Fruit fly (Drosophila melanogaster) whole organism, embryonic: ENCODE results near the gene Pgm1.

Source experiments
- Bdp1 ChIP-seq: fragments of 200-800 bp; sonication (Bioruptor generic); optimal IDR thresholded peaks from 3 replicates; lab custom pipeline; 2016; ENCODE audit warnings: missing biosample characterization, missing genetic modification characterization
- CG1024 ChIP-seq: fragments of 200-800 bp; sonication (Bioruptor generic); IDR thresholded peaks from 2 replicates; pipeline ENCODE4 v1.3.6; 2022; ENCODE audit warnings: missing biosample characterization, missing genetic modification characterization
- CG12659 ChIP-seq: fragments of 200-800 bp; sonication (Bioruptor generic); optimal IDR thresholded peaks from 3 replicates; lab custom pipeline; 2017; ENCODE audit warnings: mild to moderate bottlenecking, missing biosample characterization, missing genetic modification reagents, missing genetic modification characterization
- CG13894 ChIP-seq: fragments of 200-800 bp; sonication (Bioruptor generic); optimal IDR thresholded peaks from 3 replicates; lab custom pipeline; 2018; ENCODE audit warnings: missing biosample characterization, mild to moderate bottlenecking, missing genetic modification characterization, moderate library complexity
- CG14860 ChIP-seq: fragments of 200-800 bp; sonication (Bioruptor generic); IDR thresholded peaks from 3 replicates; pipeline ENCODE4 v1.3.6; 2022; ENCODE audit warnings: missing biosample characterization, missing genetic modification characterization; ENCODE audit not compliant: partially characterized antibody
- CG15601 ChIP-seq: fragments of 200-800 bp; sonication (Bioruptor generic); optimal IDR thresholded peaks from 3 replicates; lab custom pipeline; 2019; ENCODE audit warnings: missing biosample characterization, mild to moderate bottlenecking, missing genetic modification characterization, moderate library complexity
- CG17829 ChIP-seq: fragments of 200-800 bp; optimal IDR thresholded peaks from 2 replicates; lab custom pipeline; 2019; ENCODE audit warnings: missing biosample characterization, mild to moderate bottlenecking, missing genetic modification characterization, moderate library complexity
- CG18764 ChIP-seq: fragments of 200-800 bp; sonication (Bioruptor generic); optimal IDR thresholded peaks from 3 replicates; lab custom pipeline; 2016; ENCODE audit warnings: missing biosample characterization, missing genetic modification characterization
- CG2678 ChIP-seq: fragments of 200-800 bp; sonication (Bioruptor generic); optimal IDR thresholded peaks from 3 replicates; lab custom pipeline; 2019; ENCODE audit warnings: missing biosample characterization, mild to moderate bottlenecking, missing genetic modification characterization, moderate library complexity
- CG2712 ChIP-seq: fragments of 200-800 bp; optimal IDR thresholded peaks from 3 replicates; lab custom pipeline; 2019; ENCODE audit warnings: missing biosample characterization, mild to moderate bottlenecking, missing genetic modification characterization, moderate library complexity
- CG30403 ChIP-seq: fragments of 200-800 bp; sonication (Bioruptor generic); optimal IDR thresholded peaks from 3 replicates; lab custom pipeline; 2016; ENCODE audit warnings: missing biosample characterization, missing genetic modification characterization
- CG30431 ChIP-seq: fragments of 200-800 bp; sonication (Bioruptor generic); optimal IDR thresholded peaks from 2 replicates; lab custom pipeline; 2017; ENCODE audit warnings: missing biosample characterization, missing genetic modification characterization
- CG3281 ChIP-seq: fragments of 200-800 bp; sonication (Bioruptor generic); optimal IDR thresholded peaks from 3 replicates; lab custom pipeline; 2017; ENCODE audit warnings: missing biosample characterization, mild to moderate bottlenecking, missing genetic modification characterization
- CG3726 ChIP-seq: fragments of 200-800 bp; sonication (Bioruptor generic); IDR thresholded peaks from 3 replicates; pipeline ENCODE4, ENCODE4 v1.3.6; 2022; ENCODE audit warnings: missing biosample characterization, missing genetic modification characterization
- CG4282 ChIP-seq: fragments of 200-800 bp; sonication (Bioruptor generic); optimal IDR thresholded peaks from 2 replicates; lab custom pipeline; 2016; ENCODE audit warnings: missing biosample characterization, missing genetic modification characterization
- CG4707 ChIP-seq: fragments of 200-800 bp; sonication (Bioruptor generic); optimal IDR thresholded peaks from 2 replicates; lab custom pipeline; 2018; ENCODE audit warnings: missing biosample characterization, mild to moderate bottlenecking, missing genetic modification characterization, moderate library complexity
- CG6765 ChIP-seq: fragments of 200-800 bp; sonication (Bioruptor generic); optimal IDR thresholded peaks from 3 replicates; lab custom pipeline; 2017; ENCODE audit warnings: missing biosample characterization, mild to moderate bottlenecking, missing genetic modification characterization
- CG7271 ChIP-seq: fragments of 200-800 bp; sonication (Bioruptor generic); optimal IDR thresholded peaks from 2 replicates; lab custom pipeline; 2018; ENCODE audit warnings: missing biosample characterization, mild to moderate bottlenecking, missing genetic modification characterization, moderate library complexity
- CG7372 ChIP-seq: fragments of 200-800 bp; sonication (Bioruptor generic); IDR thresholded peaks from 2 replicates; pipeline ENCODE4 v1.3.6; 2022; ENCODE audit warnings: missing biosample characterization, missing genetic modification characterization
- CG8359 ChIP-seq: fragments of 200-800 bp; sonication (Bioruptor generic); optimal IDR thresholded peaks from 2 replicates; lab custom pipeline; 2017; ENCODE audit warnings: missing biosample characterization, mild to moderate bottlenecking, missing genetic modification characterization, borderline replicate concordance
- CG8388 ChIP-seq: fragments of 200-800 bp; sonication (Bioruptor generic); optimal IDR thresholded peaks from 2 replicates; lab custom pipeline; 2019; ENCODE audit warnings: missing biosample characterization, mild to moderate bottlenecking, missing genetic modification characterization, moderate library complexity
- CG9609 ChIP-seq: fragments of 200-800 bp; sonication (Bioruptor generic); optimal IDR thresholded peaks from 3 replicates; lab custom pipeline; 2016; ENCODE audit warnings: missing biosample characterization, missing genetic modification characterization
- CG9797 ChIP-seq: fragments of 200-800 bp; sonication (Bioruptor generic); optimal IDR thresholded peaks from 3 replicates; lab custom pipeline; 2018; ENCODE audit warnings: missing biosample characterization, mild to moderate bottlenecking, missing genetic modification characterization
- CG9817 ChIP-seq: fragments of 200-800 bp; sonication (Bioruptor generic); optimal IDR thresholded peaks from 2 replicates; lab custom pipeline; 2018; ENCODE audit warnings: missing biosample characterization, mild to moderate bottlenecking, missing genetic modification characterization, moderate library complexity
- CoRest ChIP-seq: fragments of 200-800 bp; sonication (Bioruptor generic); optimal IDR thresholded peaks from 3 replicates; lab custom pipeline; 2018; ENCODE audit warnings: missing biosample characterization, mild to moderate bottlenecking, missing genetic modification characterization, moderate library complexity
- Gsc ChIP-seq: fragments of 200-800 bp; sonication (Bioruptor generic); IDR thresholded peaks from 2 replicates; pipeline ENCODE4 v1.3.6; 2022; ENCODE audit warnings: missing biosample characterization, missing genetic modification characterization
- HLH4C ChIP-seq: fragments of 200-800 bp; sonication (Bioruptor generic); IDR thresholded peaks from 3 replicates; pipeline ENCODE4 v1.3.6; 2022; ENCODE audit warnings: missing biosample characterization, missing genetic modification characterization; ENCODE audit not compliant: partially characterized antibody
- NC2α ChIP-seq: fragments of 200-800 bp; sonication (Bioruptor generic); optimal IDR thresholded peaks from 2 replicates; lab custom pipeline; 2016; ENCODE audit warnings: missing biosample characterization, missing genetic modification characterization
- Nf-YB ChIP-seq: fragments of 200-800 bp; sonication (Bioruptor generic); optimal IDR thresholded peaks from 3 replicates; lab custom pipeline; 2019; ENCODE audit warnings: missing biosample characterization, mild to moderate bottlenecking, missing genetic modification characterization, moderate library complexity
- PHDP ChIP-seq: fragments of 200-800 bp; sonication (Bioruptor generic); optimal IDR thresholded peaks from 3 replicates; lab custom pipeline; 2018; ENCODE audit warnings: missing biosample characterization, mild to moderate bottlenecking, missing genetic modification characterization, moderate library complexity
- Sox102F ChIP-seq: fragments of 200-800 bp; sonication (Bioruptor generic); optimal IDR thresholded peaks from 2 replicates; lab custom pipeline; 2018; ENCODE audit warnings: missing biosample characterization, mild to moderate bottlenecking, missing genetic modification characterization, moderate library complexity
- Ssrp ChIP-seq: fragments of 200-800 bp; sonication (Bioruptor generic); optimal IDR thresholded peaks from 2 replicates; lab custom pipeline; 2018; ENCODE audit warnings: missing biosample characterization, mild to moderate bottlenecking, missing genetic modification characterization, moderate library complexity
- Xbp1 ChIP-seq: fragments of 200-800 bp; sonication (Bioruptor generic); optimal IDR thresholded peaks from 3 replicates; lab custom pipeline; 2016; ENCODE audit warnings: missing biosample characterization, mild to moderate bottlenecking, missing genetic modification characterization
- aop ChIP-seq: fragments of 200-800 bp; sonication (Bioruptor generic); IDR thresholded peaks from 2 replicates; pipeline ENCODE4 v1.3.6; 2022; ENCODE audit warnings: missing biosample characterization, missing genetic modification characterization
- cwo ChIP-seq: fragments of 200-800 bp; sonication (Bioruptor generic); optimal IDR thresholded peaks from 3 replicates; lab custom pipeline; 2017; ENCODE audit warnings: missing biosample characterization, missing genetic modification characterization, mild to moderate bottlenecking, moderate library complexity, missing genetic modification reagents
- disco-r ChIP-seq: fragments of 200-800 bp; sonication (Bioruptor generic); optimal IDR thresholded peaks from 2 replicates; lab custom pipeline; 2016; ENCODE audit warnings: missing biosample characterization, missing genetic modification characterization
- eve ChIP-seq, 2 experiments: fragments of >200 bp; optimal IDR thresholded peaks; 2 replicates each; lab custom pipeline; 2017; ENCODE audit warnings: missing biosample characterization in 2 of 2, missing genetic modification characterization in 2 of 2
- gem ChIP-seq: fragments of 200-800 bp; sonication (Bioruptor generic); optimal IDR thresholded peaks from 2 replicates; lab custom pipeline; 2019; ENCODE audit warnings: missing biosample characterization, mild to moderate bottlenecking, missing genetic modification characterization, moderate library complexity
- grau ChIP-seq: fragments of 200-800 bp; optimal IDR thresholded peaks from 3 replicates; lab custom pipeline; 2019; ENCODE audit warnings: missing biosample characterization, mild to moderate bottlenecking, missing genetic modification characterization, moderate library complexity
- gro ChIP-seq: fragments of 200-800 bp; sonication (Bioruptor generic); optimal IDR thresholded peaks from 2 replicates; lab custom pipeline; 2016; ENCODE audit warnings: missing biosample characterization, missing genetic modification characterization
- hth ChIP-seq: fragments of >200 bp; optimal IDR thresholded peaks from 2 replicates; lab custom pipeline; 2017; ENCODE audit warnings: inconsistent platforms
- knrl ChIP-seq: fragments of 200-800 bp; sonication (Bioruptor generic); IDR thresholded peaks from 3 replicates; pipeline ENCODE4 v1.3.6; 2022; ENCODE audit warnings: missing biosample characterization, missing genetic modification characterization; ENCODE audit not compliant: partially characterized antibody
- lmd ChIP-seq: fragments of 200-800 bp; sonication (Bioruptor generic); IDR thresholded peaks from 2 replicates; pipeline ENCODE4 v1.3.6; 2022; ENCODE audit warnings: missing biosample characterization, missing genetic modification characterization
- lola ChIP-seq, 3 experiments: fragments of >200 bp in 2 of 3; fragments of 200-800 bp in 1 of 3; sonication (Bioruptor generic) in 1 of 3; optimal IDR thresholded peaks; 2 replicates each; lab custom pipeline; 2017 to 2019; ENCODE audit warnings: missing biosample characterization in 3 of 3, missing genetic modification characterization in 3 of 3, mild to moderate bottlenecking in 1 of 3, moderate library complexity in 1 of 3
- luna ChIP-seq: fragments of 200-800 bp; sonication (Bioruptor generic); optimal IDR thresholded peaks from 2 replicates; lab custom pipeline; 2016; ENCODE audit warnings: missing biosample characterization, missing genetic modification characterization
- oc ChIP-seq: fragments of 200-800 bp; sonication (Bioruptor generic); optimal IDR thresholded peaks from 2 replicates; lab custom pipeline; 2018; ENCODE audit warnings: missing biosample characterization, mild to moderate bottlenecking, missing genetic modification characterization, moderate library complexity
- sc ChIP-seq, 3 experiments: fragments of >200 bp in 2 of 3; fragments of 200-800 bp in 1 of 3; sonication (Bioruptor generic) in 1 of 3; optimal IDR thresholded peaks; 2 replicates in 2 of 3; 3 replicates in 1 of 3; lab custom pipeline; 2017; ENCODE audit warnings: mild to moderate bottlenecking in 1 of 3, missing biosample characterization in 1 of 3, missing genetic modification characterization in 1 of 3, missing genetic modification reagents in 1 of 3
- sens ChIP-seq: fragments of 200-800 bp; sonication (Bioruptor generic); peaks from one replicate; lab custom pipeline; 2016; ENCODE audit warnings: missing biosample characterization, missing genetic modification characterization
- trh ChIP-seq: fragments of 200-800 bp; sonication (Bioruptor generic); optimal IDR thresholded peaks from 2 replicates; lab custom pipeline; 2016; ENCODE audit warnings: missing biosample characterization, missing genetic modification characterization
- zf30C ChIP-seq: fragments of 200-800 bp; sonication (Bioruptor generic); optimal IDR thresholded peaks from 3 replicates; lab custom pipeline; 2018; ENCODE audit warnings: missing biosample characterization, mild to moderate bottlenecking, missing genetic modification characterization

Gene Pgm1

dm6 chr3L:16172809-16173276, 44.5 kb upstream of the Pgm1 start (continued):
- TF ChIP-seq CG9817 (tag; lab: Kevin White, UChicago) (no peak), CG13894 (tag; lab: Kevin White, UChicago) (no peak), CG8359 (GFP tag; lab: Kevin White, UChicago) (no peak), lola (GFP tag; optimal IDR thresholded peaks at IDR 0.05; lab: Kevin White, UChicago) (peak in 1 of 3 experiments; percentile 63), grau (tag; lab: Kevin White, UChicago) (peak; percentile 59), Nf-YB (peak; percentile 12), hth (no peak), sens (GFP tag; lab: Kevin White, UChicago) (peak; percentile 35), CG30403 (peak; percentile 49), CG3281 (GFP tag; lab: Kevin White, UChicago) (peak; percentile 1), CG3726 (GFP tag; lab: Robert Waterston, UW) (no peak), CG8388 (GFP tag; lab: Kevin White, UChicago) (peak; percentile 23), NC2α (GFP tag; lab: Kevin White, UChicago) (no peak), aop (GFP tag; lab: Robert Waterston, UW) (no peak), CG6765 (peak; percentile 16), CG30431 (GFP tag; lab: Kevin White, UChicago) (no peak), knrl (GFP tag; lab: Robert Waterston, UW) (no peak), Sox102F (GFP tag; lab: Kevin White, UChicago) (peak; percentile 41), Bdp1 (no peak), Ssrp (tag; lab: Kevin White, UChicago) (peak; percentile 47), CG7372 (no peak), CG9797 (GFP tag; lab: Kevin White, UChicago) (no peak), CG4707 (GFP tag; lab: Kevin White, UChicago) (no peak), HLH4C (GFP tag; lab: Robert Waterston, UW) (no peak), CG14860 (GFP tag; lab: Robert Waterston, UW) (no peak), gem (tag; lab: Kevin White, UChicago) (peak; percentile 67), CG12659 (GFP tag; lab: Kevin White, UChicago) (peak; percentile 48), Xbp1 (GFP tag; lab: Kevin White, UChicago) (peak; percentile 27), PHDP (tag; lab: Kevin White, UChicago) (peak; percentile 7), CoRest (tag; lab: Kevin White, UChicago) (peak; percentile 68), Gsc (GFP tag; lab: Robert Waterston, UW) (no peak), luna (no peak), cwo (no peak), lmd (GFP tag; lab: Robert Waterston, UW) (no peak), CG9609 (no peak), CG2678 (tag; lab: Kevin White, UChicago) (peak; percentile 68), zf30C (peak; percentile 28), CG2712 (tag; lab: Kevin White, UChicago) (peak; percentile 56), sc (optimal IDR thresholded peaks at IDR 0.05; lab: Kevin White, UChicago) (no peak), sc (GFP tag; optimal IDR thresholded peaks at IDR 0.05; lab: Kevin White, UChicago) (peak; percentile 33), CG1024 (no peak), CG7271 (no peak), CG15601 (tag; lab: Kevin White, UChicago) (peak; percentile 30), trh (no peak), disco-r (GFP tag; lab: Kevin White, UChicago) (no peak), CG18764 (GFP tag; lab: Kevin White, UChicago) (no peak), gro (GFP tag; lab: Kevin White, UChicago) (no peak), oc (tag; lab: Kevin White, UChicago) (no peak), CG17829 (peak; percentile 28), eve (GFP tag; optimal IDR thresholded peaks at IDR 0.05; lab: Kevin White, UChicago) (peak in 1 of 2 experiments; percentile 40), CG4282 (GFP tag; lab: Kevin White, UChicago) (no peak)
